Fruit fly (Drosophila melanogaster): ENCODE data around the gene CG6678.

The CG6678 gene

dm6 chr3R:21852579-21853233, 34.1 kb upstream of the CG6678 start (continued):
- TF ChIP-seq CG8765 (GFP tag; IDR thresholded peaks at IDR 0.05) (peak; percentile 34; the same call in 1 of the 2 replicates), mam (GFP tag; optimal IDR thresholded peaks at IDR 0.05) (peak; percentile 37), onecut (GFP tag; IDR thresholded peaks at IDR 0.05) (no peak), ken (GFP tag; IDR thresholded peaks at IDR 0.05) (no peak), CG16813 (GFP tag; IDR thresholded peaks at IDR 0.05; ENCODE audit: partially characterized antibody) (no peak), CG6683 (GFP tag; optimal IDR thresholded peaks at IDR 0.05) (no peak), gfzf (GFP tag; optimal IDR thresholded peaks at IDR 0.05) (no peak), ap (GFP tag; IDR thresholded peaks at IDR 0.05) (no peak), CG8359 (GFP tag; optimal IDR thresholded peaks at IDR 0.05; ENCODE audit: borderline replicate concordance) (no peak), CG2712 (tag; optimal IDR thresholded peaks at IDR 0.05) (peak; percentile 43), exex (tag; optimal IDR thresholded peaks at IDR 0.05) (no peak), Bgb (GFP tag; IDR thresholded peaks at IDR 0.05; ENCODE audit: partially characterized antibody) (0 out of 2 replicates have a peak, but pooled peaks have one; percentile 21), amos (GFP tag; IDR thresholded peaks at IDR 0.05; ENCODE audit: partially characterized antibody) (no peak), hbn (GFP tag; IDR thresholded peaks at IDR 0.05; ENCODE audit: partially characterized antibody) (no peak), Tbp (GFP tag; optimal IDR thresholded peaks at IDR 0.05) (no peak), Bteb2 (GFP tag; optimal IDR thresholded peaks at IDR 0.05) (no peak), ab (GFP tag; optimal IDR thresholded peaks at IDR 0.05) (no peak), Hmr (GFP tag; optimal IDR thresholded peaks at IDR 0.05) (peak; percentile 51), sim (GFP tag; IDR thresholded peaks at IDR 0.05) (no peak), CG15269 (tag; optimal IDR thresholded peaks at IDR 0.05) (peak; percentile 42), psq (GFP tag; optimal IDR thresholded peaks at IDR 0.05) (peak; percentile 79), CG13624 (GFP tag; optimal IDR thresholded peaks at IDR 0.05) (peak; percentile 6), CTCF (GFP tag; optimal IDR thresholded peaks at IDR 0.05) (no peak), CG13424 (tag; optimal IDR thresholded peaks at IDR 0.05) (peak; percentile 20), YL-1 (GFP tag; optimal IDR thresholded peaks at IDR 0.05) (no peak), hb (GFP tag; IDR thresholded peaks at IDR 0.05; ENCODE audit: partially characterized antibody) (no peak), CG9609 (GFP tag; optimal IDR thresholded peaks at IDR 0.05) (no peak), CG17186 (GFP tag; optimal IDR thresholded peaks at IDR 0.05) (no peak), odd (GFP tag; optimal IDR thresholded peaks at IDR 0.05) (no peak), vnd (GFP tag; IDR thresholded peaks at IDR 0.05; ENCODE audit: partially characterized antibody) (no peak), CG9797 (GFP tag; optimal IDR thresholded peaks at IDR 0.05) (no peak), Fer2 (tag; optimal IDR thresholded peaks at IDR 0.05) (no peak), pfk (GFP tag; optimal IDR thresholded peaks at IDR 0.05) (no peak), CG10431 (GFP tag; optimal IDR thresholded peaks at IDR 0.05) (no peak), Asciz (GFP tag; optimal IDR thresholded peaks at IDR 0.05) (no peak), Xbp1 (GFP tag; optimal IDR thresholded peaks at IDR 0.05) (no peak), al (GFP tag; IDR thresholded peaks at IDR 0.05) (no peak), CG10274 (GFP tag; optimal IDR thresholded peaks at IDR 0.05) (no peak), CG10565 (GFP tag; optimal IDR thresholded peaks at IDR 0.05) (no peak), CG31388 (GFP tag; optimal IDR thresholded peaks at IDR 0.05) (no peak), CG2202 (tag; optimal IDR thresholded peaks at IDR 0.05) (no peak), Dref (GFP tag; IDR thresholded peaks at IDR 0.05) (no peak), CG12659 (GFP tag; optimal IDR thresholded peaks at IDR 0.05) (no peak), hth (optimal IDR thresholded peaks at IDR 0.05) (no peak), CG12942 (GFP tag; optimal IDR thresholded peaks at IDR 0.05) (no peak), CG10543 (GFP tag; optimal IDR thresholded peaks at IDR 0.05) (no peak), pan (optimal IDR thresholded peaks at IDR 0.05) (no peak), pan (GFP tag; optimal IDR thresholded peaks at IDR 0.05 in 1 of 2, IDR thresholded peaks at IDR 0.05 in 1 of 2) (no peak), scrt (GFP tag; optimal IDR thresholded peaks at IDR 0.05) (no peak), CG4707 (GFP tag; optimal IDR thresholded peaks at IDR 0.05) (no peak)
